Worm (Caenorhabditis elegans) whole organism, L4/young adult: ENCODE data around the gene M05D6.8.

Experiments
- dao-5 ChIP-seq: sonication (generic microtip); optimal IDR thresholded peaks from 2 replicates; lab custom pipeline; 2016; ENCODE audit warnings: missing genotype, missing genetic modification characterization, moderate library complexity, missing compliant biosample characterization
- him-1 ChIP-seq: sonication (generic microtip); optimal IDR thresholded peaks from 2 replicates; lab custom pipeline; 2016; ENCODE audit warnings: missing genotype, missing genetic modification reagents, missing genetic modification characterization, missing compliant biosample characterization

DNA sequence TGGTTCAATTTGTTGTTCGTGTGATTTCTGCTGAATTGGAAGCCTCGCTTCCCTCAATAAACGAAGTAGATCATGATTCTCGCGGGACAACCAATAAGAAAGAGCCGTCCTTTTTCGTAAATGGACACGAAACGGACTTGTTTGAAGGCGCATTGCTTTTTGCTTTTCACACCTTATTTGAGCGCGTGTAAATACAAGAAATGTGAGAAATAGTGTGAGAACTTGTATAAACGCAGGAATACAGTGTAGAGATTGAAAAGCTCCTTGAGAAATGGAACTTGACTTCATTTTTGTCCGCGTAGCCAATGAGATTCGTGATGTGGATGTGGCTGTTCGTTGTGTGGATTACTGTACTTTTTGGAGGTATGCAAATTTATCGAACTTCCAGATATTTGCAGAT lies 49.6 kb upstream of the M05D6.8 start, which contains the start of gene cht-2:
- TF ChIP-seq him-1 (no peak), dao-5 (tag; lab: Kevin White, UChicago) (no peak)
